Fruit fly (Drosophila melanogaster) whole organism, embryonic: ENCODE measurements around the gene CG43845.

ENCODE experiments used
- CG10959 ChIP-seq: fragments of 200-800 bp; sonication (Bioruptor generic); IDR thresholded peaks from 2 replicates; pipeline ENCODE4 v1.3.6; 2022; ENCODE audit warnings: missing biosample characterization, missing genetic modification characterization
- CG7928 ChIP-seq: fragments of 200-800 bp; sonication (Bioruptor generic); optimal IDR thresholded peaks from 2 replicates; lab custom pipeline; 2017; ENCODE audit warnings: missing biosample characterization, mild to moderate bottlenecking, missing genetic modification characterization
- al ChIP-seq: fragments of 200-800 bp; sonication (Bioruptor generic); IDR thresholded peaks from 2 replicates; pipeline ENCODE4 v1.3.6; 2022; ENCODE audit warnings: missing biosample characterization, missing genetic modification characterization
- fd96Cb ChIP-seq: fragments of 200-800 bp; sonication (Bioruptor generic); optimal IDR thresholded peaks from 2 replicates; lab custom pipeline; 2018; ENCODE audit warnings: missing biosample characterization, mild to moderate bottlenecking, missing genetic modification characterization, moderate library complexity
- insv ChIP-seq, 2 experiments: fragments of 200-800 bp; sonication (Bioruptor generic); optimal IDR thresholded peaks; 3 replicates each; lab custom pipeline; 2016 to 2018; ENCODE audit warnings: missing biosample characterization in 2 of 2, missing genetic modification characterization in 2 of 2
- sna ChIP-seq: fragments of 200-800 bp; sonication (Bioruptor generic); IDR thresholded peaks from 2 replicates; pipeline ENCODE4 v1.3.6; 2022; ENCODE audit warnings: missing biosample characterization, missing genetic modification characterization; ENCODE audit not compliant: partially characterized antibody
- unpg ChIP-seq: fragments of 200-800 bp; sonication (Bioruptor generic); optimal IDR thresholded peaks from 3 replicates; lab custom pipeline; 2018; ENCODE audit warnings: missing biosample characterization, mild to moderate bottlenecking, missing genetic modification characterization, moderate library complexity
- yki ChIP-seq: fragments of >200 bp; optimal IDR thresholded peaks from 3 replicates; lab custom pipeline; 2018

DNA sequence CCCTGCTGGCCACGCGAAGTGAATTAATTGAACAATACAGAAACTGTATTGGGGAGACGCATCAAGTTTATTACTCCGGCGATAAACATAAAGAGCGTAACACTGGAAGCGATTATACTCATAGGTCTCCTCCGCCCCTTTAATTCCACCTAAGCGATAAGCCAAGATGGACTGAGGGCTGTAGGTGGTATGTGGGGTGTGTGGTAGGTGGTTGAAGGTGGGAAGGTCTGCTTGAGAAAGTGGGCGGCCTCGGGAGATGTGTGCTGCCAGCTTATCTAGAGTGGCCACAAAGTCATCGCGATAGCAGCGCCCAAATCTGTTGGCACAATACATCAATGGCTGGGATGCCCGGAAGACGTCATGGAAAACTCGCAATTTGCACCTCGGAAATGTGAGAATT, 25.3 kb downstream of the CG43845 start:
- no peak for TF ChIP-seq CG7928 (GFP tag; lab: Kevin White, UChicago)
- TF ChIP-seq insv (GFP tag; optimal IDR thresholded peaks at IDR 0.05; lab: Kevin White, UChicago) = no peak
- TF ChIP-seq yki (lab: Kevin White, UChicago) = no peak
- TF ChIP-seq CG10959 (GFP tag; lab: Robert Waterston, UW) = no peak
- no peak for TF ChIP-seq al
- TF ChIP-seq sna (GFP tag; lab: Robert Waterston, UW) = no peak
- no peak for TF ChIP-seq unpg
- no peak for TF ChIP-seq fd96Cb (tag; lab: Kevin White, UChicago)
